Fruit fly (Drosophila melanogaster) whole organism, embryonic: ENCODE measurements around the gene CG34301.

Experiments used
- Atf-2 ChIP-seq: fragments of 200-800 bp; sonication (Bioruptor generic); optimal IDR thresholded peaks from 2 replicates; lab custom pipeline; 2016; ENCODE audit warnings: missing biosample characterization, missing genetic modification characterization
- CG10431 ChIP-seq: fragments of 200-800 bp; sonication (Bioruptor generic); optimal IDR thresholded peaks from 3 replicates; lab custom pipeline; 2018; ENCODE audit warnings: missing biosample characterization, mild to moderate bottlenecking, missing genetic modification characterization
- CG11398 ChIP-seq: fragments of 200-800 bp; sonication (Bioruptor generic); optimal IDR thresholded peaks from 2 replicates; lab custom pipeline; 2016; ENCODE audit warnings: missing biosample characterization, missing genetic modification characterization
- CG12155 ChIP-seq: fragments of 200-800 bp; sonication (Bioruptor generic); optimal IDR thresholded peaks from 3 replicates; lab custom pipeline; 2016; ENCODE audit warnings: missing biosample characterization, missing genetic modification characterization
- CG12236 ChIP-seq: fragments of 200-800 bp; sonication (Bioruptor generic); optimal IDR thresholded peaks from 2 replicates; lab custom pipeline; 2016; ENCODE audit warnings: missing biosample characterization, missing genetic modification characterization
- CG1529 ChIP-seq: fragments of 200-800 bp; sonication (Bioruptor generic); optimal IDR thresholded peaks from 3 replicates; lab custom pipeline; 2018; ENCODE audit warnings: missing biosample characterization, missing genetic modification characterization
- CG1602 ChIP-seq: fragments of 200-800 bp; sonication (Bioruptor generic); optimal IDR thresholded peaks from 3 replicates; lab custom pipeline; 2016; ENCODE audit warnings: missing biosample characterization, missing genetic modification characterization
- CG1603 ChIP-seq: fragments of 200-800 bp; sonication (Bioruptor generic); optimal IDR thresholded peaks from 2 replicates; lab custom pipeline; 2019; ENCODE audit warnings: missing biosample characterization, mild to moderate bottlenecking, missing genetic modification characterization, moderate library complexity
- CG16815 ChIP-seq: fragments of 200-800 bp; sonication (Bioruptor generic); optimal IDR thresholded peaks from 3 replicates; lab custom pipeline; 2017; ENCODE audit warnings: missing biosample characterization, mild to moderate bottlenecking, missing genetic modification characterization
- CG18262 ChIP-seq: fragments of 200-800 bp; optimal IDR thresholded peaks from 3 replicates; lab custom pipeline; 2019; ENCODE audit warnings: missing biosample characterization, mild to moderate bottlenecking, missing genetic modification characterization, moderate library complexity
- CG1832 ChIP-seq: fragments of 200-800 bp; sonication (Bioruptor generic); optimal IDR thresholded peaks from 2 replicates; lab custom pipeline; 2017; ENCODE audit warnings: missing biosample characterization, mild to moderate bottlenecking, missing genetic modification characterization, inconsistent platforms
- CG3065 ChIP-seq: fragments of 200-800 bp; sonication (Bioruptor generic); optimal IDR thresholded peaks from 2 replicates; lab custom pipeline; 2016; ENCODE audit warnings: missing biosample characterization, missing genetic modification characterization
- CG32532 ChIP-seq: fragments of 200-800 bp; sonication (Bioruptor generic); IDR thresholded peaks from 2 replicates; pipeline ENCODE4 v1.3.6; 2022; ENCODE audit warnings: missing biosample characterization, missing genetic modification characterization
- CG34422 ChIP-seq: fragments of 200-800 bp; sonication (Bioruptor generic); IDR thresholded peaks from 3 replicates; pipeline ENCODE4 v1.3.6; 2022; ENCODE audit warnings: missing biosample characterization, missing genetic modification characterization
- CG6272 ChIP-seq: fragments of 200-800 bp; sonication (Bioruptor generic); IDR thresholded peaks from 2 replicates; pipeline ENCODE4 v1.3.6; 2022; ENCODE audit warnings: missing biosample characterization, missing genetic modification characterization
- CG8388 ChIP-seq: fragments of 200-800 bp; sonication (Bioruptor generic); optimal IDR thresholded peaks from 2 replicates; lab custom pipeline; 2019; ENCODE audit warnings: missing biosample characterization, mild to moderate bottlenecking, missing genetic modification characterization, moderate library complexity
- CG9437 ChIP-seq: fragments of 200-800 bp; sonication (Bioruptor generic); optimal IDR thresholded peaks from 2 replicates; lab custom pipeline; 2018; ENCODE audit warnings: missing biosample characterization, mild to moderate bottlenecking, missing genetic modification characterization
- Dfd ChIP-seq, 2 experiments: fragments of >200 bp; optimal IDR thresholded peaks; 2 replicates each; lab custom pipeline; 2017; ENCODE audit warnings: missing biosample characterization in 2 of 2, missing genetic modification characterization in 2 of 2
- Gsc ChIP-seq: fragments of 200-800 bp; sonication (Bioruptor generic); IDR thresholded peaks from 2 replicates; pipeline ENCODE4 v1.3.6; 2022; ENCODE audit warnings: missing biosample characterization, missing genetic modification characterization
- H2.0 ChIP-seq: fragments of 200-800 bp; sonication (Bioruptor generic); IDR thresholded peaks from 2 replicates; pipeline ENCODE4 v1.3.6; 2022; ENCODE audit warnings: missing biosample characterization, missing genetic modification characterization
- Hey ChIP-seq: fragments of 200-800 bp; sonication (Bioruptor generic); optimal IDR thresholded peaks from 3 replicates; lab custom pipeline; 2018; ENCODE audit warnings: missing biosample characterization, mild to moderate bottlenecking, missing genetic modification characterization
- MBD-R2 ChIP-seq: fragments of 200-800 bp; sonication (Bioruptor generic); IDR thresholded peaks from 2 replicates; pipeline ENCODE4 v1.3.6; 2022; ENCODE audit warnings: missing biosample characterization, missing genetic modification characterization
- NC2α ChIP-seq: fragments of 200-800 bp; sonication (Bioruptor generic); optimal IDR thresholded peaks from 2 replicates; lab custom pipeline; 2016; ENCODE audit warnings: missing biosample characterization, missing genetic modification characterization
- Nf-YC ChIP-seq: fragments of 200-800 bp; optimal IDR thresholded peaks from 3 replicates; lab custom pipeline; 2019; ENCODE audit warnings: missing biosample characterization, mild to moderate bottlenecking, missing genetic modification characterization, moderate library complexity
- PHDP ChIP-seq: fragments of 200-800 bp; sonication (Bioruptor generic); optimal IDR thresholded peaks from 3 replicates; lab custom pipeline; 2018; ENCODE audit warnings: missing biosample characterization, mild to moderate bottlenecking, missing genetic modification characterization, moderate library complexity
- Ptx1 ChIP-seq: fragments of 200-800 bp; sonication (Bioruptor generic); IDR thresholded peaks from 2 replicates; pipeline ENCODE4 v1.3.6; 2022; ENCODE audit warnings: missing biosample characterization, missing genetic modification characterization
- Rfx ChIP-seq: fragments of 200-800 bp; sonication (Bioruptor generic); IDR thresholded peaks from 2 replicates; pipeline ENCODE4 v1.3.6; 2022; ENCODE audit warnings: missing biosample characterization, missing genetic modification characterization
- amos ChIP-seq: fragments of 200-800 bp; sonication (Bioruptor generic); IDR thresholded peaks from 2 replicates; pipeline ENCODE4 v1.3.6; 2022; ENCODE audit warnings: missing biosample characterization, missing genetic modification characterization; ENCODE audit not compliant: partially characterized antibody
- bsh ChIP-seq, 2 experiments: fragments of 200-800 bp; sonication (Bioruptor generic); optimal IDR thresholded peaks; 2 replicates each; lab custom pipeline; 2017 to 2018; ENCODE audit warnings: mild to moderate bottlenecking in 2 of 2, missing biosample characterization in 2 of 2, missing genetic modification characterization in 2 of 2, moderate library complexity in 1 of 2
- btn ChIP-seq: fragments of 200-800 bp; sonication (Bioruptor generic); optimal IDR thresholded peaks from 2 replicates; lab custom pipeline; 2016; ENCODE audit warnings: missing biosample characterization, missing genetic modification characterization
- dimm ChIP-seq: fragments of 200-800 bp; sonication (Bioruptor generic); IDR thresholded peaks from 2 replicates; pipeline ENCODE4 v1.3.6; 2022; ENCODE audit warnings: missing biosample characterization, missing genetic modification characterization
- dmrt99B ChIP-seq: fragments of 200-800 bp; sonication (Bioruptor generic); optimal IDR thresholded peaks from 2 replicates; lab custom pipeline; 2018; ENCODE audit warnings: missing biosample characterization, mild to moderate bottlenecking, missing genetic modification characterization, moderate library complexity
- ems ChIP-seq: fragments of 200-800 bp; sonication (Bioruptor generic); optimal IDR thresholded peaks from 3 replicates; lab custom pipeline; 2016; ENCODE audit warnings: missing biosample characterization, missing genetic modification characterization
- ewg ChIP-seq: fragments of 200-800 bp; sonication (Bioruptor generic); optimal IDR thresholded peaks from 3 replicates; lab custom pipeline; 2017; ENCODE audit warnings: mild to moderate bottlenecking, missing biosample characterization, missing genetic modification reagents, missing genetic modification characterization
- fu2 ChIP-seq: fragments of 200-800 bp; sonication (Bioruptor generic); optimal IDR thresholded peaks from 2 replicates; lab custom pipeline; 2016; ENCODE audit warnings: missing biosample characterization, missing genetic modification characterization
- gfzf ChIP-seq: fragments of 200-800 bp; sonication (Bioruptor generic); optimal IDR thresholded peaks from 2 replicates; lab custom pipeline; 2016; ENCODE audit warnings: missing biosample characterization, mild to moderate bottlenecking, missing genetic modification characterization, moderate library complexity
- hb ChIP-seq: fragments of 200-800 bp; sonication (Bioruptor generic); IDR thresholded peaks from 3 replicates; pipeline ENCODE4 v1.3.6; 2022; ENCODE audit warnings: missing biosample characterization, missing genetic modification characterization; ENCODE audit not compliant: partially characterized antibody
- insv ChIP-seq, 2 experiments: fragments of 200-800 bp; sonication (Bioruptor generic); optimal IDR thresholded peaks; 3 replicates each; lab custom pipeline; 2016 to 2018; ENCODE audit warnings: missing biosample characterization in 2 of 2, missing genetic modification characterization in 2 of 2
- mirr ChIP-seq: fragments of 200-800 bp; sonication (Bioruptor generic); optimal IDR thresholded peaks from 3 replicates; lab custom pipeline; 2018; ENCODE audit warnings: missing biosample characterization, mild to moderate bottlenecking, missing genetic modification characterization
- org-1 ChIP-seq: fragments of 200-800 bp; sonication (Bioruptor generic); optimal IDR thresholded peaks from 2 replicates; lab custom pipeline; 2017; ENCODE audit warnings: missing biosample characterization, missing genetic modification characterization
- peb ChIP-seq: fragments of 200-800 bp; sonication (Bioruptor generic); IDR thresholded peaks from 2 replicates; pipeline ENCODE4 v1.3.6; 2022; ENCODE audit warnings: missing biosample characterization, missing genetic modification characterization
- pros ChIP-seq: fragments of 200-800 bp; sonication (Bioruptor generic); optimal IDR thresholded peaks from 3 replicates; lab custom pipeline; 2019; ENCODE audit warnings: missing biosample characterization, mild to moderate bottlenecking, missing genetic modification characterization, moderate library complexity
- pum ChIP-seq: fragments of 200-800 bp; sonication (Bioruptor generic); optimal IDR thresholded peaks from 2 replicates; lab custom pipeline; 2016; ENCODE audit warnings: missing biosample characterization, missing genetic modification characterization
- sens-2 ChIP-seq: fragments of 200-800 bp; sonication (Bioruptor generic); IDR thresholded peaks from 2 replicates; pipeline ENCODE4 v1.3.6; 2022; ENCODE audit warnings: missing biosample characterization, missing genetic modification characterization
- shn ChIP-seq: fragments of 200-800 bp; sonication (Bioruptor generic); optimal IDR thresholded peaks from 3 replicates; lab custom pipeline; 2016; ENCODE audit warnings: missing biosample characterization, missing genetic modification characterization
- tin ChIP-seq: fragments of 200-800 bp; sonication (Bioruptor generic); optimal IDR thresholded peaks from 3 replicates; lab custom pipeline; 2016; ENCODE audit warnings: missing biosample characterization, missing genetic modification characterization
- tup ChIP-seq: fragments of 200-800 bp; sonication (Bioruptor generic); optimal IDR thresholded peaks from 2 replicates; lab custom pipeline; 2016; ENCODE audit warnings: missing biosample characterization, mild to moderate bottlenecking, missing genetic modification characterization, moderate library complexity
- unc-4 ChIP-seq: fragments of 200-800 bp; sonication (Bioruptor generic); IDR thresholded peaks from 2 replicates; pipeline ENCODE4 v1.3.6; 2022; ENCODE audit warnings: missing biosample characterization, missing genetic modification characterization; ENCODE audit not compliant: partially characterized antibody
- vvl ChIP-seq: fragments of 200-800 bp; sonication (Bioruptor generic); IDR thresholded peaks from 2 replicates; pipeline ENCODE4 v1.3.6; 2022; ENCODE audit warnings: missing biosample characterization, missing genetic modification characterization

The CG34301 gene

DNA sequence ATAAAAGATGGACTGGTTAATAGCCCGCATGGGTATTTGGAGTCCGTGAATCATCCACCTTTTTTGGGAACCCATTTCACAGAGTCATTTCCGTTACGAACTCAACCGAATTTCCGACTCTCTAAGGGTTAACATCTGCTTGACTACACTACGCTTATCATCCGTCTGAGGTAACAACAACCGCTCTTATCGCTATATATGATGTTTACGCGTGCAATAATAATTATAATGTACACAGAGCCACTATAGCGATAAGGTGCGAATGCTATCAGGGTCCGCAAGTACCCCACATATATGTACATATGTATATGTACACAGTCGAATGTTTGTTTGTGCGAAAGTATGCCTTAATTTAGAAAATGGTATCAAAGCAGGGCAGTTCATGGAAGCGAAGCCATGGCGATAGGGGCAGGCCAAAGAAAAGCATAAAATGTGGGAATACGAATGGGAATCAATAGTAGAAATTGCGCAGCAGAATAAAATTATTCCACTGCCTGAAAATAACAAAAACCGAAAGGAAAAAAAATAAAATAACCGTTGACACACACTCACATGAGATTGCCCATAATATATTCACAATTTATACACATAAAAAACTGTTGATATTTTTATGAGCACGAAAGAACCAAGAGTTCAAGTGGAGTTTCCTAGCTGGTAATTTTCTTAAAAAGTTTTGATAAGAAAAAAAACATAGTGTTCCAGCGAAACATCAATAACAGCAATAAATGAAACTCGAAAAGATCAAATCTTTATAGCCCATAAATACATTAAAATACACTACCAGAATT lies 37.4 kb downstream of the CG34301 start (continued):
- peak; percentile 54 for TF ChIP-seq CG18262 (tag; lab: Kevin White, UChicago)
- peak; percentile 52 for TF ChIP-seq sens-2 (GFP tag; lab: Robert Waterston, UW)
- TF ChIP-seq CG10431 (GFP tag; lab: Kevin White, UChicago): peak; percentile 91
- no peak for TF ChIP-seq CG12155
- TF ChIP-seq CG1603 (tag; lab: Kevin White, UChicago): peak; percentile 93
- TF ChIP-seq CG32532 (GFP tag; lab: Robert Waterston, UW): peak; percentile 84
- no peak for TF ChIP-seq CG1832 (GFP tag; lab: Kevin White, UChicago)
- TF ChIP-seq CG9437 (GFP tag; lab: Kevin White, UChicago): peak; percentile 34
- TF ChIP-seq NC2α (GFP tag; lab: Kevin White, UChicago): peak; percentile 89
- TF ChIP-seq org-1 (GFP tag; lab: Kevin White, UChicago): peak; percentile 91
- TF ChIP-seq pum (GFP tag; lab: Kevin White, UChicago): peak; percentile 23
- peak; percentile 92 for TF ChIP-seq PHDP
- TF ChIP-seq CG12236 (GFP tag; lab: Kevin White, UChicago): peak; percentile 88
- peak; percentile 43; the same call in 1 of the 2 replicates for TF ChIP-seq peb
- TF ChIP-seq insv (GFP tag; optimal IDR thresholded peaks at IDR 0.05; lab: Kevin White, UChicago): peak in 1 of 2 experiments; percentile 66
- no peak for TF ChIP-seq Gsc
- peak; percentile 77 for TF ChIP-seq Ptx1 (GFP tag; lab: Robert Waterston, UW)
- TF ChIP-seq bsh (GFP tag; optimal IDR thresholded peaks at IDR 0.05; lab: Kevin White, UChicago): peak in 1 of 2 experiments; percentile 88
- peak; percentile 66 for TF ChIP-seq CG1602 (GFP tag; lab: Kevin White, UChicago)
- TF ChIP-seq Rfx (GFP tag; lab: Robert Waterston, UW): peak; percentile 74
- TF ChIP-seq CG16815: no peak
- TF ChIP-seq vvl (GFP tag; lab: Robert Waterston, UW): peak; percentile 46
- no peak for TF ChIP-seq Dfd (GFP tag; optimal IDR thresholded peaks at IDR 0.05; lab: Kevin White, UChicago)
- TF ChIP-seq dmrt99B (tag; lab: Kevin White, UChicago): peak; percentile 56
- TF ChIP-seq pros: peak; percentile 78
- peak; percentile 33; the same call in 1 of the 3 replicates for TF ChIP-seq CG34422 (GFP tag; lab: Robert Waterston, UW)
- no peak for TF ChIP-seq tin
- TF ChIP-seq Atf-2 (GFP tag; lab: Kevin White, UChicago): peak; percentile 52
- peak; percentile 80 for TF ChIP-seq btn (GFP tag; lab: Kevin White, UChicago)
- TF ChIP-seq CG11398: peak; percentile 90
- peak; percentile 100 for TF ChIP-seq mirr (GFP tag; lab: Kevin White, UChicago)
- peak; percentile 89 for TF ChIP-seq tup (GFP tag; lab: Kevin White, UChicago)
- no peak for TF ChIP-seq hb
- peak; percentile 65 for TF ChIP-seq CG8388 (GFP tag; lab: Kevin White, UChicago)
- TF ChIP-seq amos: no peak; the same call in 1 of the 2 replicates
- TF ChIP-seq Nf-YC: peak; percentile 67
- no peak for TF ChIP-seq gfzf (GFP tag; lab: Kevin White, UChicago)
- no peak for TF ChIP-seq CG6272 (GFP tag; lab: Robert Waterston, UW)
- peak; percentile 47; the same call in 1 of the 2 replicates for TF ChIP-seq MBD-R2 (GFP tag; lab: Robert Waterston, UW)
- TF ChIP-seq Hey (tag; lab: Kevin White, UChicago): peak; percentile 97
- TF ChIP-seq CG3065 (GFP tag; lab: Kevin White, UChicago): peak; percentile 71
- TF ChIP-seq unc-4 (GFP tag; lab: Robert Waterston, UW): no peak
- TF ChIP-seq H2.0 (GFP tag; lab: Robert Waterston, UW): peak; percentile 36; the same call in 1 of the 2 replicates
- TF ChIP-seq fu2 (GFP tag; lab: Kevin White, UChicago): peak; percentile 14
- peak; percentile 77 for TF ChIP-seq ems (GFP tag; lab: Kevin White, UChicago)
- TF ChIP-seq dimm (GFP tag; lab: Robert Waterston, UW): no peak
- TF ChIP-seq CG1529 (GFP tag; lab: Kevin White, UChicago): peak; percentile 90
- TF ChIP-seq shn: peak; percentile 23
- TF ChIP-seq ewg: peak; percentile 74
